Worm (Caenorhabditis elegans) whole organism, L1 larva: ENCODE measurements around the gene Y56A3A.2.

Experiments used
- C34B4.2 ChIP-seq: sonication (generic microtip); optimal IDR thresholded peaks from 2 replicates; lab custom pipeline; 2017; ENCODE audit warnings: mild to moderate bottlenecking, missing genetic modification characterization, missing compliant biosample characterization
- F16B12.6 ChIP-seq: fragments of 150-350 bp; optimal IDR thresholded peaks from 2 replicates; lab custom pipeline; 2014; ENCODE audit warnings: missing biosample characterization, missing genetic modification characterization
- aha-1 ChIP-seq: fragments of 150-350 bp; optimal IDR thresholded peaks from 2 replicates; lab custom pipeline; 2014; ENCODE audit warnings: missing biosample characterization, missing genetic modification characterization
- aly-2 ChIP-seq: fragments of 150-350 bp; optimal IDR thresholded peaks from 2 replicates; lab custom pipeline; 2014; ENCODE audit warnings: missing biosample characterization, missing genetic modification characterization
- blmp-1 ChIP-seq: fragments of 150-350 bp; optimal IDR thresholded peaks from 2 replicates; lab custom pipeline; 2014; ENCODE audit warnings: missing biosample characterization, missing genetic modification characterization
- ceh-88 ChIP-seq: fragments of 200-800 bp; sonication (Bioruptor generic); IDR thresholded peaks from 2 replicates; pipeline ENCODE4 v1.3.6; 2022; ENCODE audit warnings: missing genetic modification characterization, missing compliant biosample characterization
- efl-1 ChIP-seq, 4 experiments: fragments of 150-350 bp; optimal IDR thresholded peaks in 3 of 4; peaks in 1 of 4; 1 replicate in 1 of 4; 2 replicates in 3 of 4; lab custom pipeline; 2014; ENCODE audit warnings: missing biosample characterization in 2 of 4, missing genetic modification characterization in 2 of 4, missing genetic modification reagents in 2 of 4
- egl-27 ChIP-seq, 2 experiments: fragments of 150-350 bp in 1 of 2; sonication (generic microtip); optimal IDR thresholded peaks; 3 replicates each; lab custom pipeline; 2017 to 2018; ENCODE audit warnings: missing biosample characterization in 2 of 2, missing genetic modification characterization in 2 of 2, missing genetic modification reagents in 2 of 2
- elt-2 ChIP-seq: sonication (generic microtip); optimal IDR thresholded peaks from 2 replicates; lab custom pipeline; 2016; ENCODE audit warnings: missing genetic modification characterization, mild to moderate bottlenecking, inconsistent platforms, missing compliant biosample characterization, missing genetic modification reagents
- ets-5 ChIP-seq: fragments of 200-800 bp; sonication (Bioruptor generic); IDR thresholded peaks from 2 replicates; pipeline ENCODE4 v1.3.6; 2022; ENCODE audit warnings: missing genetic modification characterization, missing compliant biosample characterization
- fkh-10 ChIP-seq: sonication (generic microtip); optimal IDR thresholded peaks from 2 replicates; lab custom pipeline; 2017; ENCODE audit warnings: missing biosample characterization, missing genetic modification reagents, missing genetic modification characterization
- fkh-8 ChIP-seq: sonication (generic microtip); optimal IDR thresholded peaks from 2 replicates; lab custom pipeline; 2016; ENCODE audit warnings: mild to moderate bottlenecking, missing genetic modification characterization, missing compliant biosample characterization
- fos-1 ChIP-seq: fragments of 150-350 bp; optimal IDR thresholded peaks from 2 replicates; lab custom pipeline; 2014; ENCODE audit warnings: missing biosample characterization, missing genetic modification characterization
- grh-1 ChIP-seq: fragments of 200-800 bp; sonication (Bioruptor generic); IDR thresholded peaks from 2 replicates; pipeline ENCODE4 v1.3.6; 2022; ENCODE audit warnings: missing genetic modification reagents, missing genetic modification characterization, missing compliant biosample characterization
- hlh-17 ChIP-seq: fragments of 200-800 bp; sonication (Bioruptor generic); optimal IDR thresholded peaks from 2 replicates; lab custom pipeline; 2018; ENCODE audit warnings: missing genetic modification characterization, mild to moderate bottlenecking, missing compliant biosample characterization, moderate library complexity, borderline replicate concordance
- irx-1 ChIP-seq: sonication (generic microtip); optimal IDR thresholded peaks from 2 replicates; lab custom pipeline; 2016; ENCODE audit warnings: missing genetic modification characterization, missing compliant biosample characterization
- isw-1 ChIP-seq: fragments of 200-800 bp; sonication (Bioruptor generic); IDR thresholded peaks from 2 replicates; pipeline ENCODE4 v1.3.6; 2022; ENCODE audit warnings: missing genetic modification characterization, missing compliant biosample characterization
- lin-14 ChIP-seq: fragments of 200-800 bp; sonication (Bioruptor generic); optimal IDR thresholded peaks from 2 replicates; lab custom pipeline; 2018; ENCODE audit warnings: mild to moderate bottlenecking, missing genetic modification characterization, moderate library complexity, missing compliant biosample characterization
- lin-35 ChIP-seq, 2 experiments: fragments of 150-350 bp; optimal IDR thresholded peaks; 2 replicates each; lab custom pipeline; 2014; ENCODE audit warnings: missing biosample characterization in 2 of 2, missing genetic modification characterization in 2 of 2, missing genetic modification reagents in 2 of 2
- lir-3 ChIP-seq: sonication (generic microtip); optimal IDR thresholded peaks from 2 replicates; lab custom pipeline; 2016; ENCODE audit warnings: mild to moderate bottlenecking, missing genetic modification characterization, moderate library complexity, missing compliant biosample characterization; ENCODE audit not compliant: poor library complexity
- mab-9 ChIP-seq: fragments of 200-800 bp; sonication (Bioruptor generic); IDR thresholded peaks from 2 replicates; pipeline ENCODE4 v1.3.6; 2022; ENCODE audit warnings: missing genetic modification reagents, missing genetic modification characterization, missing compliant biosample characterization
- mep-1 ChIP-seq: fragments of 150-350 bp; optimal IDR thresholded peaks from 2 replicates; lab custom pipeline; 2014; ENCODE audit warnings: missing biosample characterization, missing genetic modification characterization
- nhr-12 ChIP-seq: sonication (generic microtip); optimal IDR thresholded peaks from 2 replicates; lab custom pipeline; 2017; ENCODE audit warnings: missing biosample characterization, missing genetic modification characterization
- nhr-20 ChIP-seq: sonication (generic microtip); optimal IDR thresholded peaks from 2 replicates; lab custom pipeline; 2016; ENCODE audit warnings: mild to moderate bottlenecking, missing genetic modification characterization, missing compliant biosample characterization
- nhr-237 ChIP-seq: fragments of 150-350 bp; optimal IDR thresholded peaks from 2 replicates; lab custom pipeline; 2014; ENCODE audit warnings: missing biosample characterization, missing genetic modification characterization
- nhr-76 ChIP-seq: sonication (generic microtip); optimal IDR thresholded peaks from 2 replicates; lab custom pipeline; 2017; ENCODE audit warnings: missing biosample characterization, missing genetic modification characterization
- nhr-77 ChIP-seq: fragments of 150-350 bp; optimal IDR thresholded peaks from 2 replicates; lab custom pipeline; 2014; ENCODE audit warnings: missing biosample characterization, missing genetic modification characterization
- nhr-85 ChIP-seq: sonication (generic microtip); peaks from one replicate; lab custom pipeline; 2016; ENCODE audit warnings: missing genetic modification characterization, inconsistent platforms, missing compliant biosample characterization
- rnt-1 ChIP-seq: sonication (generic microtip); optimal IDR thresholded peaks from 2 replicates; lab custom pipeline; 2016; ENCODE audit warnings: mild to moderate bottlenecking, missing genetic modification characterization, moderate library complexity, missing compliant biosample characterization
- sox-4 ChIP-seq: sonication (generic microtip); optimal IDR thresholded peaks from 2 replicates; lab custom pipeline; 2016; ENCODE audit warnings: missing genetic modification characterization, missing compliant biosample characterization
- swsn-7 ChIP-seq: sonication (generic microtip); optimal IDR thresholded peaks from 2 replicates; lab custom pipeline; 2016; ENCODE audit warnings: missing genetic modification characterization, missing compliant biosample characterization
- tbx-2 ChIP-seq: sonication (generic microtip); optimal IDR thresholded peaks from 2 replicates; lab custom pipeline; 2016; ENCODE audit warnings: missing genetic modification characterization, missing compliant biosample characterization
- unc-130 ChIP-seq: fragments of 150-350 bp; optimal IDR thresholded peaks from 2 replicates; lab custom pipeline; 2017; ENCODE audit warnings: missing biosample characterization, missing genetic modification characterization, inconsistent platforms
- unc-62 ChIP-seq: fragments of 150-350 bp; optimal IDR thresholded peaks from 2 replicates; lab custom pipeline; 2014; ENCODE audit warnings: missing biosample characterization, missing genetic modification reagents, missing genetic modification characterization
- unc-86 ChIP-seq: sonication (generic microtip); optimal IDR thresholded peaks from 2 replicates; lab custom pipeline; 2016; ENCODE audit warnings: missing genetic modification characterization, missing compliant biosample characterization
- xbp-1 ChIP-seq: sonication (generic microtip); optimal IDR thresholded peaks from 2 replicates; lab custom pipeline; 2016; ENCODE audit warnings: missing genetic modification characterization, missing compliant biosample characterization
- zag-1 ChIP-seq: fragments of 150-350 bp; optimal IDR thresholded peaks from 2 replicates; lab custom pipeline; 2014; ENCODE audit warnings: missing biosample characterization, missing genetic modification characterization
- zip-4 ChIP-seq: fragments of 200-800 bp; sonication (Bioruptor generic); optimal IDR thresholded peaks from 2 replicates; lab custom pipeline; 2018; ENCODE audit warnings: mild to moderate bottlenecking, missing genetic modification characterization, moderate library complexity, missing compliant biosample characterization
- ztf-4 ChIP-seq: fragments of 150-350 bp; optimal IDR thresholded peaks from 2 replicates; lab custom pipeline; 2014; ENCODE audit warnings: missing biosample characterization, missing genetic modification characterization

The Y56A3A.2 gene

DNA sequence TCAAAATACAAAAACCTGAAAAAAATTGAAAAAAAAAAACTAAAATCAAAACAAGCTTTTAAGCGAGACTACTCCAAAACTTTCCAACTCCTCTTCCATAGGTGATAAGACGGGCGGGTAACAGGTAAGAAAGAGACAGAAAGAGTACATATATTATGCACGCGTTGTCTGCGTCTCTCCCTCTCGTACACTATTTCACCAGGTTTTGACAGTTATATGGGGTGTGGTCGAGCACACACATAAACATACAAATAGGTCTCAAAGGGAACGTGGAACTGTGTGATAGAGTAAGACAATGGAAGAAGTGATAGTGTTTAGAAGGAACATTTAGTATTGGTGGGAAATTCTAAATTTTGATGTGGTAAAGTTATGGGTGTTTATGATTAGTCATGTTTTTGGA, 19.5 kb upstream of the Y56A3A.2 start:
- TF ChIP-seq elt-2 (tag; lab: Kevin White, UChicago) (peak; percentile 24), ets-5 (GFP tag; lab: Robert Waterston, UW) (no peak)

- peak; percentile 59 for TF ChIP-seq elt-2 (tag; lab: Kevin White, UChicago)
- no peak for TF ChIP-seq mab-9 (GFP tag; lab: Robert Waterston, UW)
- TF ChIP-seq lin-35 (GFP tag; optimal IDR thresholded peaks at IDR 0.05; lab: Kevin White, UChicago) = peak in 1 of 2 experiments; percentile 2
Measured at ce11 chrIII:11878751-11879150, 16.7 kb upstream of the Y56A3A.2 start, which contains the start of gene Y56A3A.6. Y56A3A.6 (minus strand) TSS chrIII:11878803.

DNA sequence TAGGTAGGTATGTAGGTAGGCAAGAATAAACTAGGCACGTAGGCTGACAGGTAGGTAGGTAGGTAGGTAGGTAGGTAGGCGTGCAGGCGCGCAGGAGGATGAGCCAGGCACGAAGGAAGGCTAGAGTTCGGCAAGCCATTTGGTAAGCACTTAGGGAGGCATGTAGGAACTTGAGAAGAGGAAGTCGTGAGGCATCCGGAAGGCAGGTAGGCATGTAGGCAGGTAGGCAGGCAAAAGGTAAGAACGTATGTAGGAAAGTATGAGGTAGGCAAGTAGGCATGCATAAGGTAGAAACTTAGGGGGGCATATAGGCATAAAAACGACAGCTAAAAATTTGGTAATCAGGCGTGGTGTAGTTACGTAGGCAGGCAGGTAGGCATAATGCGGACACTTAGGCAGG, 14.1 kb upstream of the Y56A3A.2 start:
- TF ChIP-seq mep-1 (tag; lab: Kevin White, UChicago) (no peak), efl-1 (optimal IDR thresholded peaks at IDR 0.05; lab: Kevin White, UChicago) (no peak), efl-1 (GFP tag; optimal IDR thresholded peaks at IDR 0.05 in 1 of 2; lab: Kevin White, UChicago) (no peak), mab-9 (GFP tag; lab: Robert Waterston, UW) (no peak), nhr-20 (tag; lab: Kevin White, UChicago) (no peak), aly-2 (tag; lab: Kevin White, UChicago) (no peak), unc-62 (GFP tag; lab: Kevin White, UChicago) (no peak), zag-1 (tag; lab: Kevin White, UChicago) (no peak), nhr-77 (tag; lab: Kevin White, UChicago) (no peak), zip-4 (GFP tag; lab: Kevin White, UChicago) (no peak), F16B12.6 (tag; lab: Kevin White, UChicago) (no peak), nhr-237 (tag; lab: Kevin White, UChicago) (no peak), unc-86 (no peak), lin-14 (GFP tag; lab: Kevin White, UChicago) (no peak), unc-130 (no peak), fos-1 (tag; lab: Kevin White, UChicago) (no peak), xbp-1 (tag; lab: Kevin White, UChicago) (no peak), grh-1 (no peak), ceh-88 (GFP tag; lab: Robert Waterston, UW) (no peak)
- TF ChIP-seq, all 84 proteins: peak for 0

DNA sequence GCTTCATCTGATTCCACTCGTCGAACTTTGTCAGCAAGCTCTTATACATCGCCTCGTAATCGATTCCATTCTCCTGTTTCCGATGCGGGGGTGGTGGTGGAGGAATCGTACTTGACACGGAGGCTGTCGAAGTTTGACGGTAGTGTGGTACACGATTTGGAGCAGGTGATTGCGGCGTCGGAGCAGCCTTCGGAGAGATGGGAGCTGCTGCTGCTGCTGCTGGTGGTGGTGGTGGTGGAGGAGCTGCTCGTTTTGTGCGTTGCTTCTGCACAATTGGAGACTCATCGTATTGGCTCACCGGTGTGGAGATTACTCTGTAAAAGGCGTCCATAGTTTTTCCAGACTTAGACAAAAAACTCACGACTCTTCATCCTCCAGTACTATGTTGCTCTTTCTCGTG, 12.2 kb upstream of the Y56A3A.2 start:
- TF ChIP-seq nhr-12 (no peak), egl-27 (tag; optimal IDR thresholded peaks at IDR 0.05; lab: Kevin White, UChicago) (no peak), nhr-85 (tag; lab: Kevin White, UChicago) (no peak), efl-1 (optimal IDR thresholded peaks at IDR 0.05; lab: Kevin White, UChicago) (no peak), efl-1 (GFP tag; optimal IDR thresholded peaks at IDR 0.05 in 1 of 2; lab: Kevin White, UChicago) (peak in 1 of 2 experiments; percentile 33), nhr-76 (tag; lab: Kevin White, UChicago) (no peak), lir-3 (tag; lab: Kevin White, UChicago) (no peak), tbx-2 (tag; lab: Kevin White, UChicago) (no peak), blmp-1 (tag; lab: Kevin White, UChicago) (no peak)

- TF ChIP-seq elt-2 (tag; lab: Kevin White, UChicago) (no peak), lin-14 (GFP tag; lab: Kevin White, UChicago) (no peak), lin-35 (GFP tag; optimal IDR thresholded peaks at IDR 0.05; lab: Kevin White, UChicago) (no peak), ztf-4 (no peak), C34B4.2 (tag; lab: Kevin White, UChicago) (no peak), irx-1 (tag; lab: Kevin White, UChicago) (no peak), fkh-8 (tag; lab: Kevin White, UChicago) (no peak), rnt-1 (tag; lab: Kevin White, UChicago) (no peak), sox-4 (tag; lab: Kevin White, UChicago) (no peak), isw-1 (GFP tag; lab: Robert Waterston, UW) (no peak), nhr-85 (tag; lab: Kevin White, UChicago) (no peak), swsn-7 (no peak), fkh-10 (GFP tag; lab: Kevin White, UChicago) (no peak), hlh-17 (GFP tag; lab: Kevin White, UChicago) (no peak), aha-1 (no peak), zag-1 (tag; lab: Kevin White, UChicago) (no peak)
Measured at ce11 chrIII:11871617-11872016, 9.6 kb upstream of the Y56A3A.2 start.
